Worm (Caenorhabditis elegans) whole organism, L2 larva: ENCODE results near the gene F11D11.4.

Source experiments
- R02D3.7 ChIP-seq: fragments of 150-350 bp; optimal IDR thresholded peaks from 2 replicates; lab custom pipeline; 2014; ENCODE audit warnings: missing biosample characterization, missing genetic modification characterization
- ama-1 ChIP-seq: fragments of 150-350 bp; optimal IDR thresholded peaks from 2 replicates; lab custom pipeline; 2018; ENCODE audit warnings: inconsistent platforms
- ceh-82 ChIP-seq: fragments of 150-350 bp; optimal IDR thresholded peaks from 2 replicates; lab custom pipeline; 2014; ENCODE audit warnings: missing biosample characterization, missing genetic modification characterization
- lin-13 ChIP-seq: fragments of 150-350 bp; optimal IDR thresholded peaks from 2 replicates; lab custom pipeline; 2014; ENCODE audit warnings: missing biosample characterization, missing genetic modification reagents, missing genetic modification characterization
- nhr-11 ChIP-seq: fragments of 150-350 bp; optimal IDR thresholded peaks from 2 replicates; lab custom pipeline; 2014; ENCODE audit warnings: missing biosample characterization, missing genetic modification characterization
- zag-1 ChIP-seq: fragments of 150-350 bp; optimal IDR thresholded peaks from 2 replicates; lab custom pipeline; 2014; ENCODE audit warnings: missing biosample characterization, missing genetic modification characterization
- ztf-11 ChIP-seq: sonication (generic microtip); optimal IDR thresholded peaks from 2 replicates; lab custom pipeline; 2017; ENCODE audit warnings: missing biosample characterization, missing genetic modification characterization

- TF ChIP-seq ama-1 (lab: Kevin White, UChicago) (no peak), ceh-82 (tag; lab: Kevin White, UChicago) (no peak), lin-13 (GFP tag; lab: Kevin White, UChicago) (no peak), zag-1 (no peak), nhr-11 (tag; lab: Kevin White, UChicago) (no peak), ztf-11 (no peak), R02D3.7 (tag; lab: Kevin White, UChicago) (no peak)
Observed at ce11 chrV:18742108-18742507, 19.1 kb upstream of the F11D11.4 start, which contains the start of gene clec-250.
